Worm (Caenorhabditis elegans) whole organism, L1 larva: ENCODE results near the gene K03B4.6.

Source experiments
- C04F5.9 ChIP-seq: sonication (generic microtip); optimal IDR thresholded peaks from 2 replicates; lab custom pipeline; 2016; ENCODE audit warnings: missing genetic modification characterization, missing compliant biosample characterization
- C16A3.4 ChIP-seq: fragments of 150-350 bp; optimal IDR thresholded peaks from 2 replicates; lab custom pipeline; 2014; ENCODE audit warnings: missing biosample characterization, missing genetic modification characterization
- C34B4.2 ChIP-seq: sonication (generic microtip); optimal IDR thresholded peaks from 2 replicates; lab custom pipeline; 2017; ENCODE audit warnings: mild to moderate bottlenecking, missing genetic modification characterization, missing compliant biosample characterization
- F16B12.6 ChIP-seq: fragments of 150-350 bp; optimal IDR thresholded peaks from 2 replicates; lab custom pipeline; 2014; ENCODE audit warnings: missing biosample characterization, missing genetic modification characterization
- Y116A8C.19 ChIP-seq: sonication (generic microtip); optimal IDR thresholded peaks from 2 replicates; lab custom pipeline; 2016; ENCODE audit warnings: missing compliant biosample characterization, missing genetic modification characterization, borderline replicate concordance
- alr-1 ChIP-seq: fragments of 200-800 bp; sonication (Bioruptor generic); optimal IDR thresholded peaks from 2 replicates; lab custom pipeline; 2018; ENCODE audit warnings: borderline replicate concordance, mild to moderate bottlenecking, missing genetic modification characterization, missing compliant biosample characterization
- aly-2 ChIP-seq: fragments of 150-350 bp; optimal IDR thresholded peaks from 2 replicates; lab custom pipeline; 2014; ENCODE audit warnings: missing biosample characterization, missing genetic modification characterization
- ama-1 ChIP-seq: fragments of 150-350 bp; optimal IDR thresholded peaks from 2 replicates; lab custom pipeline; 2014
- ceh-82 ChIP-seq, 3 experiments: fragments of 150-350 bp in 1 of 3; sonication (generic microtip) in 2 of 3; optimal IDR thresholded peaks; 2 replicates each; lab custom pipeline; 2014 to 2017; ENCODE audit warnings: missing biosample characterization in 3 of 3, missing genetic modification characterization in 3 of 3
- ceh-88 ChIP-seq: fragments of 200-800 bp; sonication (Bioruptor generic); IDR thresholded peaks from 2 replicates; pipeline ENCODE4 v1.3.6; 2022; ENCODE audit warnings: missing genetic modification characterization, missing compliant biosample characterization
- dsc-1 ChIP-seq: sonication (generic microtip); optimal IDR thresholded peaks from 2 replicates; lab custom pipeline; 2016; ENCODE audit warnings: mild to moderate bottlenecking, missing genetic modification characterization, missing compliant biosample characterization
- efl-1 ChIP-seq, 4 experiments: fragments of 150-350 bp; optimal IDR thresholded peaks in 3 of 4; peaks in 1 of 4; 1 replicate in 1 of 4; 2 replicates in 3 of 4; lab custom pipeline; 2014; ENCODE audit warnings: missing biosample characterization in 2 of 4, missing genetic modification characterization in 2 of 4, missing genetic modification reagents in 2 of 4
- efl-3 ChIP-seq: fragments of 200-800 bp; sonication (Bioruptor generic); optimal IDR thresholded peaks from 2 replicates; lab custom pipeline; 2018; ENCODE audit warnings: mild to moderate bottlenecking, missing genetic modification characterization, missing compliant biosample characterization
- elt-3 ChIP-seq, 6 experiments: fragments of 150-350 bp in 1 of 6; sonication (generic microtip); optimal IDR thresholded peaks; 2 replicates each; lab custom pipeline; 2017 to 2018; ENCODE audit warnings: missing biosample characterization in 6 of 6, missing genetic modification characterization in 6 of 6, inconsistent platforms in 1 of 6
- fkh-10 ChIP-seq: sonication (generic microtip); optimal IDR thresholded peaks from 2 replicates; lab custom pipeline; 2017; ENCODE audit warnings: missing biosample characterization, missing genetic modification reagents, missing genetic modification characterization
- fkh-4 ChIP-seq: sonication (generic microtip); optimal IDR thresholded peaks from 2 replicates; lab custom pipeline; 2016; ENCODE audit warnings: missing compliant biosample characterization, missing genetic modification characterization, borderline replicate concordance
- fkh-8 ChIP-seq: sonication (generic microtip); optimal IDR thresholded peaks from 2 replicates; lab custom pipeline; 2016; ENCODE audit warnings: mild to moderate bottlenecking, missing genetic modification characterization, missing compliant biosample characterization
- hpl-2 ChIP-seq: fragments of 150-350 bp; optimal IDR thresholded peaks from 2 replicates; lab custom pipeline; 2014; ENCODE audit warnings: missing biosample characterization, missing genetic modification reagents, missing genetic modification characterization
- irx-1 ChIP-seq: sonication (generic microtip); optimal IDR thresholded peaks from 2 replicates; lab custom pipeline; 2016; ENCODE audit warnings: missing genetic modification characterization, missing compliant biosample characterization
- lin-14 ChIP-seq: fragments of 200-800 bp; sonication (Bioruptor generic); optimal IDR thresholded peaks from 2 replicates; lab custom pipeline; 2018; ENCODE audit warnings: mild to moderate bottlenecking, missing genetic modification characterization, moderate library complexity, missing compliant biosample characterization
- lir-3 ChIP-seq: sonication (generic microtip); optimal IDR thresholded peaks from 2 replicates; lab custom pipeline; 2016; ENCODE audit warnings: mild to moderate bottlenecking, missing genetic modification characterization, moderate library complexity, missing compliant biosample characterization; ENCODE audit not compliant: poor library complexity
- lsy-2 ChIP-seq, 2 experiments: fragments of 150-350 bp; optimal IDR thresholded peaks; 2 replicates each; lab custom pipeline; 2014; ENCODE audit warnings: missing biosample characterization in 2 of 2, missing genetic modification characterization in 2 of 2
- mef-2 ChIP-seq: fragments of 150-350 bp; optimal IDR thresholded peaks from 2 replicates; lab custom pipeline; 2014; ENCODE audit warnings: missing biosample characterization, missing genetic modification characterization
- mep-1 ChIP-seq: fragments of 150-350 bp; optimal IDR thresholded peaks from 2 replicates; lab custom pipeline; 2014; ENCODE audit warnings: missing biosample characterization, missing genetic modification characterization
- nhr-12 ChIP-seq: sonication (generic microtip); optimal IDR thresholded peaks from 2 replicates; lab custom pipeline; 2017; ENCODE audit warnings: missing biosample characterization, missing genetic modification characterization
- nhr-20 ChIP-seq: sonication (generic microtip); optimal IDR thresholded peaks from 2 replicates; lab custom pipeline; 2016; ENCODE audit warnings: mild to moderate bottlenecking, missing genetic modification characterization, missing compliant biosample characterization
- nhr-237 ChIP-seq: fragments of 150-350 bp; optimal IDR thresholded peaks from 2 replicates; lab custom pipeline; 2014; ENCODE audit warnings: missing biosample characterization, missing genetic modification characterization
- nhr-28 ChIP-seq: fragments of 150-350 bp; optimal IDR thresholded peaks from 2 replicates; lab custom pipeline; 2014; ENCODE audit warnings: missing biosample characterization, missing genetic modification characterization
- nhr-47 ChIP-seq: sonication (generic microtip); optimal IDR thresholded peaks from 2 replicates; lab custom pipeline; 2016; ENCODE audit warnings: mild to moderate bottlenecking, missing genetic modification characterization, moderate library complexity, missing compliant biosample characterization
- nhr-77 ChIP-seq: fragments of 150-350 bp; optimal IDR thresholded peaks from 2 replicates; lab custom pipeline; 2014; ENCODE audit warnings: missing biosample characterization, missing genetic modification characterization
- pag-3 ChIP-seq: sonication (generic microtip); optimal IDR thresholded peaks from 2 replicates; lab custom pipeline; 2017; ENCODE audit warnings: missing genetic modification characterization, mild to moderate bottlenecking, missing compliant biosample characterization, antibody characterized with exemption, borderline replicate concordance; ENCODE audit not compliant: insufficient read depth
- pax-3 ChIP-seq: fragments of 200-800 bp; sonication (Bioruptor generic); optimal IDR thresholded peaks from 2 replicates; lab custom pipeline; 2018; ENCODE audit warnings: mild to moderate bottlenecking, missing genetic modification characterization, moderate library complexity, missing compliant biosample characterization
- pqm-1 ChIP-seq: sonication (generic microtip); optimal IDR thresholded peaks from 3 replicates; lab custom pipeline; 2017; ENCODE audit warnings: missing biosample characterization, missing genetic modification characterization
- rnt-1 ChIP-seq: sonication (generic microtip); optimal IDR thresholded peaks from 2 replicates; lab custom pipeline; 2016; ENCODE audit warnings: mild to moderate bottlenecking, missing genetic modification characterization, moderate library complexity, missing compliant biosample characterization
- snpc-4 ChIP-seq: fragments of 150-350 bp; optimal IDR thresholded peaks from 2 replicates; lab custom pipeline; 2014; ENCODE audit warnings: missing biosample characterization, missing genetic modification characterization
- snu-23 ChIP-seq: sonication (generic microtip); optimal IDR thresholded peaks from 2 replicates; lab custom pipeline; 2016; ENCODE audit warnings: missing genetic modification characterization, missing compliant biosample characterization
- sox-4 ChIP-seq: sonication (generic microtip); optimal IDR thresholded peaks from 2 replicates; lab custom pipeline; 2016; ENCODE audit warnings: missing genetic modification characterization, missing compliant biosample characterization
- sptf-1 ChIP-seq: fragments of 150-350 bp; optimal IDR thresholded peaks from 2 replicates; lab custom pipeline; 2014; ENCODE audit warnings: missing biosample characterization, missing genetic modification characterization
- sup-37 ChIP-seq: fragments of 200-800 bp; sonication (Bioruptor generic); optimal IDR thresholded peaks from 2 replicates; lab custom pipeline; 2018; ENCODE audit warnings: mild to moderate bottlenecking, missing genetic modification characterization, missing compliant biosample characterization
- unc-130 ChIP-seq: fragments of 150-350 bp; optimal IDR thresholded peaks from 2 replicates; lab custom pipeline; 2017; ENCODE audit warnings: missing biosample characterization, missing genetic modification characterization, inconsistent platforms
- unc-30 ChIP-seq: sonication (generic microtip); optimal IDR thresholded peaks from 2 replicates; lab custom pipeline; 2017; ENCODE audit warnings: missing biosample characterization, missing genetic modification characterization
- unc-98 ChIP-seq: fragments of 200-800 bp; sonication (Bioruptor generic); IDR thresholded peaks from 2 replicates; pipeline ENCODE4 v1.3.6; 2022; ENCODE audit warnings: missing genetic modification characterization, missing compliant biosample characterization
- vab-15 ChIP-seq: sonication (generic microtip); optimal IDR thresholded peaks from 2 replicates; lab custom pipeline; 2017; ENCODE audit warnings: missing genotype, mild to moderate bottlenecking, missing genetic modification characterization, missing compliant biosample characterization
- xbp-1 ChIP-seq: sonication (generic microtip); optimal IDR thresholded peaks from 2 replicates; lab custom pipeline; 2016; ENCODE audit warnings: missing genetic modification characterization, missing compliant biosample characterization
- zag-1 ChIP-seq: fragments of 150-350 bp; optimal IDR thresholded peaks from 2 replicates; lab custom pipeline; 2014; ENCODE audit warnings: missing biosample characterization, missing genetic modification characterization
- ztf-11 ChIP-seq, 2 experiments: sonication (generic microtip); optimal IDR thresholded peaks; 2 replicates each; lab custom pipeline; 2016 to 2017; ENCODE audit warnings: missing genetic modification characterization in 2 of 2, missing biosample characterization in 1 of 2, missing compliant biosample characterization in 1 of 2

K03B4.6 gene

ce11 chrV:4686680-4687470 is 10.9 kb upstream of the K03B4.6 start, which contains the start of gene taf-10 (continued):
- peak; percentile 66 for TF ChIP-seq nhr-47 (tag; lab: Kevin White, UChicago)
- no peak for TF ChIP-seq ama-1 (lab: Kevin White, UChicago)
- peak; percentile 55 to 61 for TF ChIP-seq efl-1 (optimal IDR thresholded peaks at IDR 0.05; lab: Kevin White, UChicago)
- peak; percentile 51 to 96 for TF ChIP-seq efl-1 (GFP tag; optimal IDR thresholded peaks at IDR 0.05 in 1 of 2; lab: Kevin White, UChicago)
- TF ChIP-seq dsc-1 (tag; lab: Kevin White, UChicago) = peak; percentile 43
- peak; percentile 59 to 69 for TF ChIP-seq lsy-2 (tag; optimal IDR thresholded peaks at IDR 0.05; lab: Kevin White, UChicago)
- no peak for TF ChIP-seq pqm-1
- TF ChIP-seq fkh-8 (tag; lab: Kevin White, UChicago) = peak; percentile 28
- TF ChIP-seq fkh-10 (GFP tag; lab: Kevin White, UChicago) = no peak
- TF ChIP-seq nhr-237 (tag; lab: Kevin White, UChicago) = no peak
- peak in 1 of 2 experiments; percentile 47 for TF ChIP-seq ztf-11 (tag; optimal IDR thresholded peaks at IDR 0.05; lab: Kevin White, UChicago)
- TF ChIP-seq F16B12.6 = no peak
- TF ChIP-seq pag-3 (tag; lab: Kevin White, UChicago) = peak; percentile 7
- no peak for TF ChIP-seq fkh-4 (tag; lab: Kevin White, UChicago)
- TF ChIP-seq sox-4 (tag; lab: Kevin White, UChicago) = no peak
- no peak for TF ChIP-seq sptf-1 (tag; lab: Kevin White, UChicago)
- peak; percentile 44 for TF ChIP-seq xbp-1 (tag; lab: Kevin White, UChicago)
- peak; percentile 75 for TF ChIP-seq lin-14 (GFP tag; lab: Kevin White, UChicago)
- no peak for TF ChIP-seq mef-2 (tag; lab: Kevin White, UChicago)
- TF ChIP-seq snpc-4 (tag; lab: Kevin White, UChicago) = peak; percentile 40
- TF ChIP-seq snu-23 (GFP tag; lab: Kevin White, UChicago) = peak; percentile 67
- TF ChIP-seq aly-2 (tag; lab: Kevin White, UChicago) = no peak
- TF ChIP-seq nhr-77 (tag; lab: Kevin White, UChicago) = no peak
- no peak for TF ChIP-seq ceh-88 (GFP tag; lab: Robert Waterston, UW)
- TF ChIP-seq unc-130 = peak; percentile 24
- no peak for TF ChIP-seq unc-30 (tag; lab: Kevin White, UChicago)
- TF ChIP-seq efl-3 (GFP tag; lab: Kevin White, UChicago) = no peak
- TF ChIP-seq C16A3.4 (tag; lab: Kevin White, UChicago) = peak; percentile 61
- TF ChIP-seq lir-3 = peak; percentile 21
- TF ChIP-seq mep-1 (tag; lab: Kevin White, UChicago) = peak; percentile 47
- TF ChIP-seq irx-1 (tag; lab: Kevin White, UChicago) = no peak
- TF ChIP-seq pax-3 (tag; lab: Kevin White, UChicago) = no peak
- TF ChIP-seq zag-1 (tag; lab: Kevin White, UChicago) = no peak
- no peak for TF ChIP-seq sup-37 (GFP tag; lab: Kevin White, UChicago)
- TF ChIP-seq elt-3 (tag; optimal IDR thresholded peaks at IDR 0.05; lab: Kevin White, UChicago) = peak in 1 of 6 experiments; percentile 49
- TF ChIP-seq nhr-12 (tag; lab: Kevin White, UChicago) = no peak
- no peak for TF ChIP-seq C04F5.9
- TF ChIP-seq alr-1 (tag; lab: Kevin White, UChicago) = no peak
- no peak for TF ChIP-seq vab-15 (tag; lab: Kevin White, UChicago)
- TF ChIP-seq C34B4.2 (tag; lab: Kevin White, UChicago) = no peak

ce11 chrV:4684137-4684536 is 8.1 kb upstream of the K03B4.6 start:
- no peak for TF ChIP-seq unc-98 (GFP tag; lab: Robert Waterston, UW)
- TF ChIP-seq Y116A8C.19 (tag; lab: Kevin White, UChicago) = no peak
- TF ChIP-seq mep-1 (tag; lab: Kevin White, UChicago) = no peak
- TF ChIP-seq hpl-2 (GFP tag; lab: Kevin White, UChicago) = no peak
- no peak for TF ChIP-seq nhr-237 (tag; lab: Kevin White, UChicago)
- no peak for TF ChIP-seq nhr-20 (tag; lab: Kevin White, UChicago)
- TF ChIP-seq lsy-2 (tag; optimal IDR thresholded peaks at IDR 0.05; lab: Kevin White, UChicago) = no peak
- TF ChIP-seq C34B4.2 (tag; lab: Kevin White, UChicago) = no peak
- no peak for TF ChIP-seq lir-3
- no peak for TF ChIP-seq nhr-47 (tag; lab: Kevin White, UChicago)
- TF ChIP-seq rnt-1 (tag; lab: Kevin White, UChicago) = no peak
- TF ChIP-seq nhr-28 = no peak
- no peak for TF ChIP-seq sptf-1 (tag; lab: Kevin White, UChicago)
- no peak for TF ChIP-seq ceh-88 (GFP tag; lab: Robert Waterston, UW)
- no peak for TF ChIP-seq ceh-82 (tag; optimal IDR thresholded peaks at IDR 0.05; lab: Kevin White, UChicago)
- TF ChIP-seq, all 84 proteins: peak for 0
